Worm (Caenorhabditis elegans): Measurements from ENCODE around the gene dif-1.
A peak's percentile ranks its signal among the peaks of the same experiment; 100 is the strongest.

Gene dif-1

ce11 chrIV:7530226-7531070, 22.4 kb downstream of the dif-1 start:
- no peak for TF ChIP-seq T23F11.4 (GFP tag; optimal IDR thresholded peaks at IDR 0.05)

ce11 chrIV:7523744-7524143, 29.1 kb downstream of the dif-1 start:
- TF ChIP-seq mec-3 (tag; optimal IDR thresholded peaks at IDR 0.05; ENCODE audit: borderline replicate concordance) (no peak), K09A11.1 (tag; optimal IDR thresholded peaks at IDR 0.05; ENCODE audit: insufficient read depth) (no peak), hlh-15 (tag; optimal IDR thresholded peaks at IDR 0.05) (no peak), nhr-11 (tag; optimal IDR thresholded peaks at IDR 0.05) (no peak), ceh-14 (tag; optimal IDR thresholded peaks at IDR 0.05) (no peak)

- TF ChIP-seq fax-1 (tag; optimal IDR thresholded peaks at IDR 0.05), result no peak
- TF ChIP-seq ref-2 (tag; optimal IDR thresholded peaks at IDR 0.05), result peak; percentile 58
Measured at ce11 chrIV:7521591-7521990, 31.2 kb downstream of the dif-1 start.

- TF ChIP-seq zip-5 (tag; optimal IDR thresholded peaks at IDR 0.05) (no peak), hlh-8 (tag; optimal IDR thresholded peaks at IDR 0.05) (no peak)
Measured at ce11 chrIV:7520841-7521240, 32.0 kb downstream of the dif-1 start.

ce11 chrIV:7520258-7520657, 32.5 kb downstream of the dif-1 start:
- TF ChIP-seq C38D4.7 (GFP tag; optimal IDR thresholded peaks at IDR 0.05), result no peak
- TF ChIP-seq unc-3 (GFP tag; conservative IDR thresholded peaks at IDR 0.05), result no peak
- no peak for TF ChIP-seq unc-3 (tag; optimal IDR thresholded peaks at IDR 0.05)
- TF ChIP-seq mec-3 (tag; optimal IDR thresholded peaks at IDR 0.05; ENCODE audit: borderline replicate concordance), result no peak
- no peak for TF ChIP-seq ceh-2 (tag; optimal IDR thresholded peaks at IDR 0.05)
- no peak for TF ChIP-seq zip-5 (tag; optimal IDR thresholded peaks at IDR 0.05)
- no peak for TF ChIP-seq fkh-10 (GFP tag; optimal IDR thresholded peaks at IDR 0.05)
- no peak for TF ChIP-seq ceh-30 (tag; optimal IDR thresholded peaks at IDR 0.05)
- TF ChIP-seq pag-3 (tag; optimal IDR thresholded peaks at IDR 0.05; ENCODE audit: borderline replicate concordance), result no peak
- no peak for TF ChIP-seq dmd-4 (tag; optimal IDR thresholded peaks at IDR 0.05; ENCODE audit: borderline replicate concordance)
- TF ChIP-seq sox-2 (GFP tag; IDR thresholded peaks at IDR 0.05), result no peak
- TF ChIP-seq ama-1 (optimal IDR thresholded peaks at IDR 0.05), result no peak
- TF ChIP-seq pros-1 (tag; optimal IDR thresholded peaks at IDR 0.05), result no peak
- no peak for TF ChIP-seq syd-9 (tag; optimal IDR thresholded peaks at IDR 0.05)
- no peak for TF ChIP-seq unc-55 (GFP tag; optimal IDR thresholded peaks at IDR 0.05)
- TF ChIP-seq pqm-1 (tag; optimal IDR thresholded peaks at IDR 0.05), result no peak

- TF ChIP-seq zip-5 (tag; optimal IDR thresholded peaks at IDR 0.05) (no peak), pros-1 (tag; optimal IDR thresholded peaks at IDR 0.05) (no peak), ama-1 (optimal IDR thresholded peaks at IDR 0.05) (no peak), sox-4 (tag; optimal IDR thresholded peaks at IDR 0.05) (no peak), ets-4 (tag; optimal IDR thresholded peaks at IDR 0.05) (no peak), T23F11.4 (GFP tag; optimal IDR thresholded peaks at IDR 0.05) (no peak), madf-2 (tag; optimal IDR thresholded peaks at IDR 0.05) (no peak), ceh-14 (tag; optimal IDR thresholded peaks at IDR 0.05) (no peak), ceh-22 (tag; optimal IDR thresholded peaks at IDR 0.05) (no peak), elt-2 (tag; optimal IDR thresholded peaks at IDR 0.05) (no peak), syd-9 (tag; optimal IDR thresholded peaks at IDR 0.05) (no peak), pat-9 (tag; optimal IDR thresholded peaks at IDR 0.05) (no peak), ceh-24 (tag; optimal IDR thresholded peaks at IDR 0.05) (no peak)
Measured at ce11 chrIV:7516167-7516566, 36.6 kb downstream of the dif-1 start, which contains the start of the genes R05G6.9 and R05G6.3. R05G6.9 (minus strand) TSS chrIV:7516267. R05G6.3 (plus strand) TSS chrIV:7516552.
